Fruit fly (Drosophila melanogaster): ENCODE measurements around the gene CG1136.

- TF ChIP-seq pad (GFP tag; optimal IDR thresholded peaks at IDR 0.05) = no peak
- TF ChIP-seq CG14711 (tag; optimal IDR thresholded peaks at IDR 0.05) = no peak
Measured at dm6 chr3L:4007256-4007655, 39.1 kb upstream of the CG1136 start.

Data from whole organism, adult.